Worm (Caenorhabditis elegans): ENCODE measurements around the gene rab-30.

The rab-30 gene

DNA sequence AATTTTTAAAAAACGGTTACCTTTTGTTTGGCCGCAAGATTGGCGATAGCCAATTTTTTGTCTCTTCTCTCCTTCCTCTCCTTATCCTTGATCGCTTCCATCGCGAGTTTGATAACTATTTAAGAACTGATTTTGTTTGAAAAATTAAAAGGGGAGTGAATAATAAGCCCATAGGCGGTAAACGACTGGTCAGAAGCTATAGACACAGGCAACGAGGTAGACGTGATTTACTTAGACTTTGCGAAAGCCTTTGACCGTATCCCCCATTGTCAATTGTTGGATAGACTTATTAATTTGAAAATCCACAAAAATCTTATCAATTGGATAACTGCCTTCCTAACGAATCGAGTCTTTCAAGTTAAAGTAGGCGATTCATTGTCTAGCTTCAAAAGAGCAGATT lies 25.8 kb downstream of the rab-30 start, which contains the start of gene Y45F3A.5:
Gene Y45F3A.5 (minus strand): TSS at position 101 of the 400 bp plus-strand sequence.
- TF ChIP-seq lin-39 (tag; optimal IDR thresholded peaks at IDR 0.05) (no peak), ZK546.5 (tag; optimal IDR thresholded peaks at IDR 0.05) (no peak), snpc-4 (tag; optimal IDR thresholded peaks at IDR 0.05) (no peak), nhr-129 (tag; optimal IDR thresholded peaks at IDR 0.05) (no peak), unc-55 (GFP tag; optimal IDR thresholded peaks at IDR 0.05) (no peak), ztf-1 (GFP tag; conservative IDR thresholded peaks at IDR 0.05) (no peak), nhr-237 (tag; optimal IDR thresholded peaks at IDR 0.05) (no peak), peb-1 (tag; optimal IDR thresholded peaks at IDR 0.05) (no peak), nhr-11 (tag; optimal IDR thresholded peaks at IDR 0.05) (no peak), zag-1 (tag; optimal IDR thresholded peaks at IDR 0.05) (no peak), nhr-77 (tag; optimal IDR thresholded peaks at IDR 0.05) (no peak), sma-9 (GFP tag; optimal IDR thresholded peaks at IDR 0.05) (no peak), sma-9 (tag; optimal IDR thresholded peaks at IDR 0.05) (no peak), nhr-21 (tag; optimal IDR thresholded peaks at IDR 0.05) (no peak), crh-2 (tag; optimal IDR thresholded peaks at IDR 0.05) (no peak), ceh-16 (tag; optimal IDR thresholded peaks at IDR 0.05) (no peak), elt-1 (tag; optimal IDR thresholded peaks at IDR 0.05) (no peak)

DNA sequence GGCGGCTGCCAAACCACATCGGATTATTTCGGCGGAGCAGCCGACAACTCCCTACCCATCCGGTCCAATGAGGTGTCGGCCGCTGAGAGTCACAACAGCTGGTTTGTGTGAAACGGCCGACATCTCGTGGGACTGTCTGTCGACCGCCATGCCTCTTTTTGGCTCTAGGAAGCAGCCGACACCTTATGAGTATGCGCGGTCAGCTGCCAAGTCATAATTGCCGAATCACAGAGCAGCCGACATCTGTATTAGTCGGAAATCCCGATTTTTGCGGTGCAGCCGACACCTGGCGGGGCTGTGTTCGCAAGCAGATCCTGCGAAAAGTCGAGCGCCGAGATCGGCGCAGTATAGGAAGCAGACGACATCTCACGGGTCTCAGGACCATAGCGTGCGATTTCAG lies 31.7 kb downstream of the rab-30 start:
- TF ChIP-seq ztf-11 (tag; optimal IDR thresholded peaks at IDR 0.05) (no peak), fos-1 (tag; optimal IDR thresholded peaks at IDR 0.05) (no peak), C34F6.9 (tag; optimal IDR thresholded peaks at IDR 0.05) (no peak), ceh-82 (tag; optimal IDR thresholded peaks at IDR 0.05) (no peak), ceh-16 (tag; optimal IDR thresholded peaks at IDR 0.05) (no peak), sem-4 (tag; optimal IDR thresholded peaks at IDR 0.05) (no peak), ama-1 (optimal IDR thresholded peaks at IDR 0.05) (no peak), nhr-25 (tag; optimal IDR thresholded peaks at IDR 0.05) (no peak), aly-2 (tag; optimal IDR thresholded peaks at IDR 0.05) (no peak), gmeb-1 (tag; optimal IDR thresholded peaks at IDR 0.05) (no peak), ZK546.5 (tag; optimal IDR thresholded peaks at IDR 0.05) (no peak), blmp-1 (tag; optimal IDR thresholded peaks at IDR 0.05; ENCODE audit: insufficient read depth) (no peak), zag-1 (tag; optimal IDR thresholded peaks at IDR 0.05) (no peak), elt-3 (tag; optimal IDR thresholded peaks at IDR 0.05) (no peak), lsy-2 (tag; optimal IDR thresholded peaks at IDR 0.05) (no peak)

DNA sequence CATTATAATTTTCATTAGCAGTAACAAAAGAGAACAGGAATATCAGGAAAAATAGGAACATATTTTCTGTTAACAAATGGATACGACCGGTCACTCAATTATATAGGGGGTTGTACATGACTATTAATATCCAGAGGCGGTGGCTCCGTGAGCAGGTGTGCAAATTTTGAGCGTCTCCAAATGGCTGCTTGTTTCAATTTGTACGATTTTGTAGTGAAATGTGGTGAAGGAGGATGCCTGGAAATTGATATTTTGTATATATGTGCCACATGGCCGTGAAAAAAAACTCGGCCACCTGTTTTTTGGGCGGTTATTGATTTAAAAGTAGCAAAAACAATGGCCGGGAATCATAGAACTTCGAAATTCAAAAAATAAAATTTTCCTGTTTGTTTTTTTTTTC lies 32.3 kb downstream of the rab-30 start, which contains the start of gene Y45F3A.8:
Gene Y45F3A.8 (minus strand): TSS at position 101 of the 400 bp plus-strand sequence.
- no peak for TF ChIP-seq ceh-16 (tag; optimal IDR thresholded peaks at IDR 0.05)
- TF ChIP-seq snpc-4 (tag; optimal IDR thresholded peaks at IDR 0.05) = no peak
- TF ChIP-seq elt-1 (tag; optimal IDR thresholded peaks at IDR 0.05) = no peak
- TF ChIP-seq egl-27 (tag; optimal IDR thresholded peaks at IDR 0.05) = no peak
- TF ChIP-seq alr-1 (tag; optimal IDR thresholded peaks at IDR 0.05) = no peak
- no peak for TF ChIP-seq unc-62 (GFP tag; optimal IDR thresholded peaks at IDR 0.05)
- TF ChIP-seq nhr-11 (tag; optimal IDR thresholded peaks at IDR 0.05) = no peak
- no peak for TF ChIP-seq peb-1 (tag; optimal IDR thresholded peaks at IDR 0.05)
- no peak for TF ChIP-seq fos-1 (tag; optimal IDR thresholded peaks at IDR 0.05)
- no peak for TF ChIP-seq nhr-10 (tag; optimal IDR thresholded peaks at IDR 0.05)
- TF ChIP-seq lsy-2 (tag; optimal IDR thresholded peaks at IDR 0.05) = no peak

DNA sequence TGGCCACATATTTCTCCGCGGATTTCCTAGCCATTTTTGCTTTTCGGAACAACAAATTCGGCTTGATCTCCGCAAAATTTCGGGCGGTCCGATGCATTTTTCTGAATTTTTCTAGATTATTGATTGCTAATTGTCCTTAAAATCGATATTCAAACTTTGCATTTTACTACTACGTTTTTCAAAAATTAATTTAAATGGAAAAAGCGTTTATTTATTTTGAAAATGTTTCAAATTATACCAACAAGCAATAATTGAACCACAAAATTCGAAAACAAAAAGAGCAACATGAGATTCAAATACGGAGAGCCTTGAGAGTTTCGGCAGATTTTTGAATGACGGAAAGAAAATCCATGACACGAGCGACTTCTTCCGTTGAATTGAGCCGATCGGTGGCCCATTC lies 34.7 kb downstream of the rab-30 start, which contains the start of gene Y45F3A.9:
Gene Y45F3A.9 (minus strand): TSS at position 101 of the 400 bp plus-strand sequence.
- no peak for TF ChIP-seq dmd-4 (tag; optimal IDR thresholded peaks at IDR 0.05)
- TF ChIP-seq nhr-6 (tag; optimal IDR thresholded peaks at IDR 0.05) = no peak
- no peak for TF ChIP-seq skn-1 (tag; optimal IDR thresholded peaks at IDR 0.05)
- no peak for TF ChIP-seq nhr-11 (tag; optimal IDR thresholded peaks at IDR 0.05)
- no peak for TF ChIP-seq unc-55 (GFP tag; optimal IDR thresholded peaks at IDR 0.05)
- no peak for TF ChIP-seq sma-3 (GFP tag; optimal IDR thresholded peaks at IDR 0.05)
- no peak for TF ChIP-seq nhr-237 (tag; optimal IDR thresholded peaks at IDR 0.05)
- TF ChIP-seq nhr-23 (tag; optimal IDR thresholded peaks at IDR 0.05) = no peak
- TF ChIP-seq nhr-129 (tag; optimal IDR thresholded peaks at IDR 0.05) = no peak
- TF ChIP-seq ceh-16 (tag; optimal IDR thresholded peaks at IDR 0.05) = no peak
- no peak for TF ChIP-seq aly-2 (tag; optimal IDR thresholded peaks at IDR 0.05)
- TF ChIP-seq lsy-2 (tag; optimal IDR thresholded peaks at IDR 0.05) = no peak
